Fruit fly (Drosophila melanogaster): ENCODE measurements around the gene ATPsynbetaL.
A peak's percentile ranks its signal among the peaks of the same experiment; 100 is the strongest.

ATPsynbetaL gene

dm6 chr3L:16113607-16114337, 16.1 kb downstream of the ATPsynbetaL start (continued):
- TF ChIP-seq repo (GFP tag; optimal IDR thresholded peaks at IDR 0.05) (peak; percentile 58), fd3F (GFP tag; optimal IDR thresholded peaks at IDR 0.05) (peak; percentile 72), salm (tag; optimal IDR thresholded peaks at IDR 0.05) (peak; percentile 41), D19B (GFP tag; optimal IDR thresholded peaks at IDR 0.05) (no peak), sc (optimal IDR thresholded peaks at IDR 0.05) (no peak), sc (GFP tag; optimal IDR thresholded peaks at IDR 0.05) (peak; percentile 0), fd96Cb (tag; optimal IDR thresholded peaks at IDR 0.05) (peak; percentile 69), ci (GFP tag; IDR thresholded peaks at IDR 0.05) (peak; percentile 87), Spps (tag; optimal IDR thresholded peaks at IDR 0.05) (no peak), CG4617 (GFP tag; optimal IDR thresholded peaks at IDR 0.05; ENCODE audit: borderline replicate concordance) (peak; percentile 88), CG7839 (tag; optimal IDR thresholded peaks at IDR 0.05) (no peak), croc (GFP tag; conservative IDR thresholded peaks at IDR 0.05) (peak; percentile 39; the same call in 2 of the 3 replicates), CG31388 (GFP tag; optimal IDR thresholded peaks at IDR 0.05) (no peak), CG1024 (GFP tag; IDR thresholded peaks at IDR 0.05) (0 out of 2 replicates have a peak, but pooled peaks have one; percentile 21), Sry-δ (GFP tag; optimal IDR thresholded peaks at IDR 0.05) (peak; percentile 73), CG10959 (GFP tag; IDR thresholded peaks at IDR 0.05) (0 out of 2 replicates have a peak, but pooled peaks have one; percentile 29), CG8924 (tag; optimal IDR thresholded peaks at IDR 0.05) (peak; percentile 91), E2f2 (GFP tag; IDR thresholded peaks at IDR 0.05) (peak; percentile 64), CG7271 (tag; optimal IDR thresholded peaks at IDR 0.05) (no peak), CG4360 (GFP tag; IDR thresholded peaks at IDR 0.05) (peak; percentile 48), Asciz (GFP tag; optimal IDR thresholded peaks at IDR 0.05) (no peak), HmgD (GFP tag; optimal IDR thresholded peaks at IDR 0.05) (peak; percentile 74), lbe (GFP tag; optimal IDR thresholded peaks at IDR 0.05) (peak; percentile 94), Dip3 (GFP tag; optimal IDR thresholded peaks at IDR 0.05) (peak; percentile 86), Doc2 (GFP tag; IDR thresholded peaks at IDR 0.05) (no peak), CG13424 (tag; optimal IDR thresholded peaks at IDR 0.05) (peak; percentile 84), twi (tag; optimal IDR thresholded peaks at IDR 0.05) (no peak), kni (GFP tag; optimal IDR thresholded peaks at IDR 0.05) (peak; percentile 99), CG13287 (GFP tag; IDR thresholded peaks at IDR 0.05; ENCODE audit: partially characterized antibody) (peak; percentile 79), CG10565 (GFP tag; optimal IDR thresholded peaks at IDR 0.05) (peak; percentile 39), ap (GFP tag; IDR thresholded peaks at IDR 0.05) (peak; percentile 57), pho (GFP tag; optimal IDR thresholded peaks at IDR 0.05) (peak; percentile 93), Optix (GFP tag; IDR thresholded peaks at IDR 0.05) (peak; percentile 71), tin (GFP tag; optimal IDR thresholded peaks at IDR 0.05) (peak; percentile 78), BEAF-32 (GFP tag; optimal IDR thresholded peaks at IDR 0.05) (peak; percentile 87), CG10274 (GFP tag; optimal IDR thresholded peaks at IDR 0.05) (peak; percentile 30), ham (GFP tag; IDR thresholded peaks at IDR 0.05) (no peak), p53 (GFP tag; optimal IDR thresholded peaks at IDR 0.05) (peak; percentile 72), zen2 (GFP tag; IDR thresholded peaks at IDR 0.05; ENCODE audit: partially characterized antibody) (no peak; the same call in 2 of the 3 replicates), NK7.1 (GFP tag; optimal IDR thresholded peaks at IDR 0.05) (peak; percentile 71), CG32772 (GFP tag; IDR thresholded peaks at IDR 0.05) (peak; percentile 80), Pdp1 (GFP tag; optimal IDR thresholded peaks at IDR 0.05) (peak; percentile 84 to 98), CG42726 (GFP tag; IDR thresholded peaks at IDR 0.05; ENCODE audit: partially characterized antibody) (peak; percentile 78), CG4854 (GFP tag; optimal IDR thresholded peaks at IDR 0.05) (peak; percentile 55), Xrp1 (GFP tag; IDR thresholded peaks at IDR 0.05) (peak; percentile 84), Abd-B (GFP tag; optimal IDR thresholded peaks at IDR 0.05) (no peak), Dad (GFP tag; optimal IDR thresholded peaks at IDR 0.05) (peak; percentile 83), CG13123 (GFP tag; optimal IDR thresholded peaks at IDR 0.05) (peak; percentile 61), CG15269 (tag; optimal IDR thresholded peaks at IDR 0.05) (no peak)

Measured in whole organism, embryonic.